Fruit fly (Drosophila melanogaster) whole organism, embryonic: Measurements from ENCODE around the gene MTPAP.

Experiments used
- Aef1 ChIP-seq: fragments of 200-800 bp; sonication (Bioruptor generic); IDR thresholded peaks from 3 replicates; pipeline ENCODE4 v1.3.6; 2022; ENCODE audit warnings: missing biosample characterization, missing genetic modification characterization
- Atf3 ChIP-seq: fragments of 200-800 bp; sonication (Bioruptor generic); optimal IDR thresholded peaks from 3 replicates; lab custom pipeline; 2016; ENCODE audit warnings: missing biosample characterization, missing genetic modification characterization
- CG10366 ChIP-seq: fragments of 200-800 bp; sonication (Bioruptor generic); IDR thresholded peaks from 2 replicates; pipeline ENCODE4 v1.3.6; 2022; ENCODE audit warnings: missing biosample characterization, missing genetic modification characterization
- CG11723 ChIP-seq: fragments of 200-800 bp; sonication (Bioruptor generic); optimal IDR thresholded peaks from 2 replicates; lab custom pipeline; 2017; ENCODE audit warnings: missing biosample characterization, mild to moderate bottlenecking, missing genetic modification characterization
- CG12155 ChIP-seq: fragments of 200-800 bp; sonication (Bioruptor generic); optimal IDR thresholded peaks from 3 replicates; lab custom pipeline; 2016; ENCODE audit warnings: missing biosample characterization, missing genetic modification characterization
- CG12391 ChIP-seq: fragments of 200-800 bp; sonication (Bioruptor generic); optimal IDR thresholded peaks from 3 replicates; lab custom pipeline; 2018; ENCODE audit warnings: missing biosample characterization, mild to moderate bottlenecking, missing genetic modification characterization, moderate library complexity
- CG15479 ChIP-seq: fragments of 200-800 bp; sonication (Bioruptor generic); optimal IDR thresholded peaks from 3 replicates; lab custom pipeline; 2019; ENCODE audit warnings: missing biosample characterization, mild to moderate bottlenecking, missing genetic modification characterization, moderate library complexity
- CG1603 ChIP-seq: fragments of 200-800 bp; sonication (Bioruptor generic); optimal IDR thresholded peaks from 2 replicates; lab custom pipeline; 2019; ENCODE audit warnings: missing biosample characterization, mild to moderate bottlenecking, missing genetic modification characterization, moderate library complexity
- CG17186 ChIP-seq: fragments of 200-800 bp; sonication (Bioruptor generic); optimal IDR thresholded peaks from 3 replicates; lab custom pipeline; 2017; ENCODE audit warnings: missing biosample characterization, missing genetic modification reagents, missing genetic modification characterization
- CG18011 ChIP-seq: fragments of 200-800 bp; sonication (Bioruptor generic); optimal IDR thresholded peaks from 2 replicates; lab custom pipeline; 2017; ENCODE audit warnings: missing biosample characterization, missing genetic modification characterization, mild to moderate bottlenecking, moderate library complexity, missing genotype
- CG18476 ChIP-seq: fragments of 200-800 bp; sonication (Bioruptor generic); optimal IDR thresholded peaks from 2 replicates; lab custom pipeline; 2016; ENCODE audit warnings: missing biosample characterization, mild to moderate bottlenecking, missing genetic modification characterization
- CG2116 ChIP-seq: fragments of 200-800 bp; sonication (Bioruptor generic); optimal IDR thresholded peaks from 3 replicates; lab custom pipeline; 2018; ENCODE audit warnings: missing biosample characterization, mild to moderate bottlenecking, missing genetic modification characterization
- CG2678 ChIP-seq: fragments of 200-800 bp; sonication (Bioruptor generic); optimal IDR thresholded peaks from 3 replicates; lab custom pipeline; 2019; ENCODE audit warnings: missing biosample characterization, mild to moderate bottlenecking, missing genetic modification characterization, moderate library complexity
- CG2889 ChIP-seq: fragments of 200-800 bp; sonication (Bioruptor generic); IDR thresholded peaks from 3 replicates; pipeline ENCODE4 v1.3.6; 2022; ENCODE audit warnings: missing biosample characterization, missing genetic modification characterization
- CG33213 ChIP-seq: fragments of 200-800 bp; sonication (Bioruptor generic); optimal IDR thresholded peaks from 3 replicates; lab custom pipeline; 2016; ENCODE audit warnings: missing biosample characterization, missing genetic modification characterization
- CG42726 ChIP-seq: fragments of 200-800 bp; sonication (Bioruptor generic); IDR thresholded peaks from 2 replicates; pipeline ENCODE4 v1.3.6; 2022; ENCODE audit warnings: missing biosample characterization, missing genetic modification characterization; ENCODE audit not compliant: partially characterized antibody
- CG4360 ChIP-seq: fragments of 200-800 bp; sonication (Bioruptor generic); IDR thresholded peaks from 2 replicates; pipeline ENCODE4 v1.3.6; 2022; ENCODE audit warnings: missing biosample characterization, missing genetic modification characterization
- CG4424 ChIP-seq: fragments of 200-800 bp; sonication (Bioruptor generic); optimal IDR thresholded peaks from 3 replicates; lab custom pipeline; 2016; ENCODE audit warnings: missing biosample characterization, missing genetic modification characterization
- CG6254 ChIP-seq: fragments of 200-800 bp; sonication (Bioruptor generic); optimal IDR thresholded peaks from 3 replicates; lab custom pipeline; 2017; ENCODE audit warnings: mild to moderate bottlenecking, missing biosample characterization, missing genetic modification reagents, missing genetic modification characterization
- CG6813 ChIP-seq: fragments of 200-800 bp; sonication (Bioruptor generic); optimal IDR thresholded peaks from 2 replicates; lab custom pipeline; 2017; ENCODE audit warnings: missing biosample characterization, missing genetic modification characterization, mild to moderate bottlenecking, moderate library complexity, missing genetic modification reagents
- CG7745 ChIP-seq: fragments of 200-800 bp; sonication (Bioruptor generic); optimal IDR thresholded peaks from 2 replicates; lab custom pipeline; 2018; ENCODE audit warnings: missing biosample characterization, mild to moderate bottlenecking, missing genetic modification characterization, moderate library complexity
- CG8089 ChIP-seq: fragments of 200-800 bp; sonication (Bioruptor generic); optimal IDR thresholded peaks from 3 replicates; lab custom pipeline; 2016; ENCODE audit warnings: missing biosample characterization, missing genetic modification characterization
- CG8281 ChIP-seq: fragments of 200-800 bp; sonication (Bioruptor generic); optimal IDR thresholded peaks from 2 replicates; lab custom pipeline; 2018; ENCODE audit warnings: missing biosample characterization, mild to moderate bottlenecking, missing genetic modification characterization, moderate library complexity
- CG9609 ChIP-seq: fragments of 200-800 bp; sonication (Bioruptor generic); optimal IDR thresholded peaks from 3 replicates; lab custom pipeline; 2016; ENCODE audit warnings: missing biosample characterization, missing genetic modification characterization
- CHES-1-like ChIP-seq: fragments of 200-800 bp; sonication (Bioruptor generic); optimal IDR thresholded peaks from 2 replicates; lab custom pipeline; 2016; ENCODE audit warnings: missing biosample characterization, missing genetic modification characterization
- CTCF ChIP-seq: fragments of 200-800 bp; sonication (Bioruptor generic); optimal IDR thresholded peaks from 2 replicates; lab custom pipeline; 2017; ENCODE audit warnings: missing biosample characterization, mild to moderate bottlenecking, missing genetic modification characterization, moderate library complexity
- H15 ChIP-seq: fragments of 200-800 bp; sonication (Bioruptor generic); IDR thresholded peaks from 3 replicates; pipeline ENCODE4 v1.3.6; 2022; ENCODE audit warnings: missing biosample characterization, missing genetic modification characterization
- HLH3B ChIP-seq: fragments of 200-800 bp; sonication (Bioruptor generic); IDR thresholded peaks from 2 replicates; pipeline ENCODE4 v1.3.6; 2022; ENCODE audit warnings: missing biosample characterization, missing genetic modification characterization
- Mrtf ChIP-seq: fragments of 200-800 bp; sonication (Bioruptor generic); IDR thresholded peaks from 3 replicates; pipeline ENCODE4 v1.3.6; 2022; ENCODE audit warnings: missing biosample characterization, missing genetic modification characterization
- Neu2 ChIP-seq: fragments of 200-800 bp; sonication (Bioruptor generic); optimal IDR thresholded peaks from 3 replicates; lab custom pipeline; 2016; ENCODE audit warnings: missing biosample characterization, missing genetic modification characterization, borderline replicate concordance
- Nf-YB ChIP-seq: fragments of 200-800 bp; sonication (Bioruptor generic); optimal IDR thresholded peaks from 3 replicates; lab custom pipeline; 2019; ENCODE audit warnings: missing biosample characterization, mild to moderate bottlenecking, missing genetic modification characterization, moderate library complexity
- PHDP ChIP-seq: fragments of 200-800 bp; sonication (Bioruptor generic); optimal IDR thresholded peaks from 3 replicates; lab custom pipeline; 2018; ENCODE audit warnings: missing biosample characterization, mild to moderate bottlenecking, missing genetic modification characterization, moderate library complexity
- Rfx ChIP-seq: fragments of 200-800 bp; sonication (Bioruptor generic); IDR thresholded peaks from 2 replicates; pipeline ENCODE4 v1.3.6; 2022; ENCODE audit warnings: missing biosample characterization, missing genetic modification characterization
- Scr ChIP-seq: fragments of 200-800 bp; sonication (Bioruptor generic); IDR thresholded peaks from 2 replicates; pipeline ENCODE4 v1.3.6; 2022; ENCODE audit warnings: missing biosample characterization, missing genetic modification characterization; ENCODE audit not compliant: partially characterized antibody
- ase ChIP-seq: fragments of 200-800 bp; sonication (Bioruptor generic); IDR thresholded peaks from 3 replicates; pipeline ENCODE4 v1.3.6; 2022; ENCODE audit warnings: missing biosample characterization, missing genetic modification characterization
- bsh ChIP-seq, 2 experiments: fragments of 200-800 bp; sonication (Bioruptor generic); optimal IDR thresholded peaks; 2 replicates each; lab custom pipeline; 2017 to 2018; ENCODE audit warnings: mild to moderate bottlenecking in 2 of 2, missing biosample characterization in 2 of 2, missing genetic modification characterization in 2 of 2, moderate library complexity in 1 of 2
- cas ChIP-seq: fragments of 200-800 bp; sonication (Bioruptor generic); IDR thresholded peaks from 2 replicates; pipeline ENCODE4 v1.3.6; 2022; ENCODE audit warnings: missing biosample characterization, missing genetic modification characterization
- cg ChIP-seq: fragments of 200-800 bp; sonication (Bioruptor generic); optimal IDR thresholded peaks from 3 replicates; lab custom pipeline; 2019; ENCODE audit warnings: missing biosample characterization, mild to moderate bottlenecking, missing genetic modification characterization, moderate library complexity
- cwo ChIP-seq: fragments of 200-800 bp; sonication (Bioruptor generic); optimal IDR thresholded peaks from 3 replicates; lab custom pipeline; 2017; ENCODE audit warnings: missing biosample characterization, missing genetic modification characterization, mild to moderate bottlenecking, moderate library complexity, missing genetic modification reagents
- insv ChIP-seq, 2 experiments: fragments of 200-800 bp; sonication (Bioruptor generic); optimal IDR thresholded peaks; 3 replicates each; lab custom pipeline; 2016 to 2018; ENCODE audit warnings: missing biosample characterization in 2 of 2, missing genetic modification characterization in 2 of 2
- inv ChIP-seq: fragments of 200-800 bp; sonication (Bioruptor generic); IDR thresholded peaks from 2 replicates; pipeline ENCODE4 v1.3.6; 2022; ENCODE audit warnings: missing biosample characterization, missing genetic modification characterization; ENCODE audit not compliant: partially characterized antibody
- jigr1 ChIP-seq: fragments of 200-800 bp; sonication (Bioruptor generic); IDR thresholded peaks from 3 replicates; pipeline ENCODE4 v1.3.6; 2022; ENCODE audit warnings: missing biosample characterization, missing genetic modification characterization
- jumu ChIP-seq: fragments of 200-800 bp; sonication (Bioruptor generic); optimal IDR thresholded peaks from 3 replicates; lab custom pipeline; 2016; ENCODE audit warnings: missing biosample characterization, missing genetic modification characterization
- lov ChIP-seq, 2 experiments: fragments of 200-800 bp in 1 of 2; fragments of >200 bp in 1 of 2; sonication (Bioruptor generic) in 1 of 2; IDR thresholded peaks in 1 of 2; optimal IDR thresholded peaks in 1 of 2; 2 replicates in 1 of 2; 3 replicates in 1 of 2; pipeline versions ENCODE4 v1.3.6 to Lab custom; 2017 to 2022; ENCODE audit warnings: missing biosample characterization in 1 of 2, missing genetic modification characterization in 1 of 2
- nom ChIP-seq: fragments of 200-800 bp; sonication (Bioruptor generic); optimal IDR thresholded peaks from 2 replicates; lab custom pipeline; 2017; ENCODE audit warnings: missing biosample characterization, missing genetic modification characterization, mild to moderate bottlenecking, moderate library complexity, missing genetic modification reagents
- sd ChIP-seq: fragments of 200-800 bp; sonication (Bioruptor generic); optimal IDR thresholded peaks from 3 replicates; lab custom pipeline; 2018; ENCODE audit warnings: missing biosample characterization, mild to moderate bottlenecking, missing genetic modification characterization, moderate library complexity
- slbo ChIP-seq: fragments of 200-800 bp; sonication (Bioruptor generic); IDR thresholded peaks from 2 replicates; pipeline ENCODE4 v1.3.6; 2022; ENCODE audit warnings: missing biosample characterization, missing genetic modification characterization
- trh ChIP-seq: fragments of 200-800 bp; sonication (Bioruptor generic); optimal IDR thresholded peaks from 2 replicates; lab custom pipeline; 2016; ENCODE audit warnings: missing biosample characterization, missing genetic modification characterization
- wdn ChIP-seq: fragments of 200-800 bp; sonication (Bioruptor generic); IDR thresholded peaks from 2 replicates; pipeline ENCODE4 v1.3.6; 2022; ENCODE audit warnings: missing biosample characterization, missing genetic modification characterization
- wor ChIP-seq: fragments of 200-800 bp; sonication (Bioruptor generic); IDR thresholded peaks from 2 replicates; pipeline ENCODE4 v1.3.6; 2022; ENCODE audit warnings: missing biosample characterization, missing genetic modification characterization
- z ChIP-seq: fragments of 200-800 bp; sonication (Bioruptor generic); IDR thresholded peaks from 3 replicates; pipeline ENCODE4 v1.3.6; 2022; ENCODE audit warnings: missing biosample characterization, missing genetic modification characterization

MTPAP gene

dm6 chrX:1388148-1388703, 39.1 kb upstream of the MTPAP start (continued):
- peak; percentile 8 for TF ChIP-seq PHDP (tag; lab: Kevin White, UChicago)
- no peak for TF ChIP-seq cwo (GFP tag; lab: Kevin White, UChicago)
- no peak for TF ChIP-seq CG2889 (GFP tag; lab: Robert Waterston, UW)
- no peak for TF ChIP-seq lov (optimal IDR thresholded peaks at IDR 0.05; lab: Kevin White, UChicago)
- no peak for TF ChIP-seq lov (GFP tag; IDR thresholded peaks at IDR 0.05; lab: Robert Waterston, UW)
- no peak for TF ChIP-seq CG8281 (tag; lab: Kevin White, UChicago)
- no peak for TF ChIP-seq CG9609 (GFP tag; lab: Kevin White, UChicago)
- no peak for TF ChIP-seq CG12155 (GFP tag; lab: Kevin White, UChicago)
- no peak for TF ChIP-seq CG7745
- no peak for TF ChIP-seq cas (GFP tag; lab: Robert Waterston, UW)
- no peak for TF ChIP-seq CG18476 (GFP tag; lab: Kevin White, UChicago)
- TF ChIP-seq CG12391 (tag; lab: Kevin White, UChicago) = no peak
- peak; percentile 78 for TF ChIP-seq cg (GFP tag; lab: Kevin White, UChicago)
- no peak for TF ChIP-seq CTCF (GFP tag; lab: Kevin White, UChicago)
- peak; percentile 48 for TF ChIP-seq nom (GFP tag; lab: Kevin White, UChicago)
- no peak for TF ChIP-seq CG17186 (GFP tag; lab: Kevin White, UChicago)
- no peak for TF ChIP-seq HLH3B
- no peak for TF ChIP-seq CG4424
- no peak for TF ChIP-seq Atf3 (GFP tag; lab: Kevin White, UChicago)
- TF ChIP-seq Neu2 (GFP tag; lab: Kevin White, UChicago) = no peak
- TF ChIP-seq CHES-1-like = no peak
- no peak for TF ChIP-seq bsh (GFP tag; optimal IDR thresholded peaks at IDR 0.05; lab: Kevin White, UChicago)
- no peak for TF ChIP-seq sd
- no peak for TF ChIP-seq CG15479 (GFP tag; lab: Kevin White, UChicago)
- TF ChIP-seq CG4360 (GFP tag; lab: Robert Waterston, UW) = peak; percentile 78
- TF ChIP-seq slbo (GFP tag; lab: Robert Waterston, UW) = no peak
- TF ChIP-seq CG8089 (GFP tag; lab: Kevin White, UChicago) = no peak
- TF ChIP-seq Mrtf (GFP tag; lab: Robert Waterston, UW) = no peak
- peak; percentile 3 for TF ChIP-seq CG6254 (GFP tag; lab: Kevin White, UChicago)
- TF ChIP-seq CG6813 = no peak
- TF ChIP-seq ase (GFP tag; lab: Robert Waterston, UW) = no peak
- TF ChIP-seq insv (GFP tag; optimal IDR thresholded peaks at IDR 0.05; lab: Kevin White, UChicago) = no peak
- TF ChIP-seq CG10366 (GFP tag; lab: Robert Waterston, UW) = no peak
- no peak for TF ChIP-seq CG11723 (GFP tag; lab: Kevin White, UChicago)
- no peak for TF ChIP-seq wor (GFP tag; lab: Robert Waterston, UW)
- no peak for TF ChIP-seq wdn (GFP tag; lab: Robert Waterston, UW)
- TF ChIP-seq jumu (GFP tag; lab: Kevin White, UChicago) = no peak
- no peak for TF ChIP-seq Scr
- no peak for TF ChIP-seq CG42726 (GFP tag; lab: Robert Waterston, UW)
- TF ChIP-seq Nf-YB = no peak
- TF ChIP-seq z (GFP tag; lab: Robert Waterston, UW) = peak; percentile 67
- no peak for TF ChIP-seq CG2116
- no peak for TF ChIP-seq H15 (GFP tag; lab: Robert Waterston, UW)
- no peak for TF ChIP-seq trh (GFP tag; lab: Kevin White, UChicago)
- TF ChIP-seq inv (GFP tag; lab: Robert Waterston, UW) = no peak
- TF ChIP-seq jigr1 (GFP tag; lab: Robert Waterston, UW) = no peak
- TF ChIP-seq CG2678 (tag; lab: Kevin White, UChicago) = no peak
- TF ChIP-seq CG33213 = no peak
- no peak for TF ChIP-seq CG1603 (tag; lab: Kevin White, UChicago)
- TF ChIP-seq Rfx (GFP tag; lab: Robert Waterston, UW) = no peak
- TF ChIP-seq CG18011 (GFP tag; lab: Kevin White, UChicago) = no peak
- TF ChIP-seq Aef1 (GFP tag; lab: Robert Waterston, UW) = peak; percentile 38; the same call in 1 of the 3 replicates
